Worm (Caenorhabditis elegans) whole organism, late embryonic: ENCODE measurements around the gene Y82E9BR.5.

Experiments used
- C08G9.2 ChIP-seq: sonication (generic microtip); optimal IDR thresholded peaks from 2 replicates; lab custom pipeline; 2016; ENCODE audit warnings: mild to moderate bottlenecking, missing genetic modification characterization, moderate library complexity, missing compliant biosample characterization
- C38D4.7 ChIP-seq: fragments of 200-800 bp; sonication (Bioruptor generic); optimal IDR thresholded peaks from 2 replicates; lab custom pipeline; 2018; ENCODE audit warnings: mild to moderate bottlenecking, missing genetic modification characterization, moderate library complexity, missing compliant biosample characterization
- K09A11.1 ChIP-seq: sonication (generic microtip); optimal IDR thresholded peaks from 2 replicates; lab custom pipeline; 2017; ENCODE audit warnings: antibody characterized with exemption, mild to moderate bottlenecking, missing genetic modification characterization, missing compliant biosample characterization; ENCODE audit not compliant: insufficient read depth
- T23F11.4 ChIP-seq: fragments of 200-800 bp; sonication (Bioruptor generic); optimal IDR thresholded peaks from 2 replicates; lab custom pipeline; 2018; ENCODE audit warnings: mild to moderate bottlenecking, missing genetic modification characterization, missing compliant biosample characterization
- Y22D7AL.16 ChIP-seq: sonication (generic microtip); optimal IDR thresholded peaks from 2 replicates; lab custom pipeline; 2016; ENCODE audit warnings: missing genetic modification characterization, missing compliant biosample characterization
- ahr-1 ChIP-seq: sonication (generic microtip); optimal IDR thresholded peaks from 2 replicates; lab custom pipeline; 2016; ENCODE audit warnings: missing genetic modification characterization, missing compliant biosample characterization
- ceh-14 ChIP-seq: sonication (generic microtip); optimal IDR thresholded peaks from 2 replicates; lab custom pipeline; 2016; ENCODE audit warnings: missing genotype, missing genetic modification characterization, missing compliant biosample characterization
- ceh-19 ChIP-seq: fragments of 200-800 bp; sonication (Bioruptor generic); optimal IDR thresholded peaks from 2 replicates; lab custom pipeline; 2018; ENCODE audit warnings: mild to moderate bottlenecking, missing genetic modification characterization, missing compliant biosample characterization
- ceh-22 ChIP-seq: sonication (generic microtip); optimal IDR thresholded peaks from 2 replicates; lab custom pipeline; 2017; ENCODE audit warnings: missing biosample characterization, missing genetic modification characterization
- ceh-24 ChIP-seq: sonication (generic microtip); optimal IDR thresholded peaks from 2 replicates; lab custom pipeline; 2016; ENCODE audit warnings: mild to moderate bottlenecking, missing genetic modification characterization, missing compliant biosample characterization
- ceh-30 ChIP-seq: fragments of 150-350 bp; optimal IDR thresholded peaks from 2 replicates; lab custom pipeline; 2014; ENCODE audit warnings: missing biosample characterization, missing genetic modification characterization
- ceh-34 ChIP-seq: sonication (generic microtip); optimal IDR thresholded peaks from 2 replicates; lab custom pipeline; 2016; ENCODE audit warnings: mild to moderate bottlenecking, missing genetic modification characterization, missing compliant biosample characterization
- ceh-6 ChIP-seq: fragments of 200-800 bp; sonication (Bioruptor generic); optimal IDR thresholded peaks from 2 replicates; lab custom pipeline; 2018; ENCODE audit warnings: mild to moderate bottlenecking, missing genetic modification characterization, missing compliant biosample characterization
- dmd-4 ChIP-seq: sonication (generic microtip); optimal IDR thresholded peaks from 2 replicates; lab custom pipeline; 2016; ENCODE audit warnings: borderline replicate concordance, missing genetic modification characterization, missing compliant biosample characterization
- elt-2 ChIP-seq: sonication (generic microtip); optimal IDR thresholded peaks from 2 replicates; lab custom pipeline; 2016; ENCODE audit warnings: missing genetic modification reagents, missing genetic modification characterization, missing compliant biosample characterization
- ets-4 ChIP-seq: sonication (generic microtip); optimal IDR thresholded peaks from 2 replicates; lab custom pipeline; 2016; ENCODE audit warnings: missing genetic modification characterization, missing compliant biosample characterization
- fax-1 ChIP-seq: sonication (generic microtip); optimal IDR thresholded peaks from 2 replicates; lab custom pipeline; 2016; ENCODE audit warnings: missing genotype, missing genetic modification characterization, missing compliant biosample characterization
- fkh-6 ChIP-seq: sonication (generic microtip); optimal IDR thresholded peaks from 2 replicates; lab custom pipeline; 2016; ENCODE audit warnings: missing genetic modification characterization, missing compliant biosample characterization
- gmeb-2 ChIP-seq: sonication (generic microtip); optimal IDR thresholded peaks from 2 replicates; lab custom pipeline; 2016; ENCODE audit warnings: missing genetic modification characterization, inconsistent platforms, missing compliant biosample characterization
- hlh-30 ChIP-seq: sonication (generic microtip); optimal IDR thresholded peaks from 2 replicates; lab custom pipeline; 2017; ENCODE audit warnings: antibody characterized with exemption, missing genetic modification characterization, missing compliant biosample characterization; ENCODE audit not compliant: insufficient read depth
- lin-11 ChIP-seq: fragments of 200-800 bp; sonication (Bioruptor generic); optimal IDR thresholded peaks from 2 replicates; lab custom pipeline; 2018; ENCODE audit warnings: mild to moderate bottlenecking, missing genetic modification characterization, missing compliant biosample characterization
- nhr-11 ChIP-seq: fragments of 150-350 bp; optimal IDR thresholded peaks from 2 replicates; lab custom pipeline; 2014; ENCODE audit warnings: missing biosample characterization, missing genetic modification characterization
- npax-4 ChIP-seq: sonication (generic microtip); optimal IDR thresholded peaks from 2 replicates; lab custom pipeline; 2016; ENCODE audit warnings: missing genetic modification characterization, missing compliant biosample characterization
- pag-3 ChIP-seq: sonication (generic microtip); optimal IDR thresholded peaks from 2 replicates; lab custom pipeline; 2016; ENCODE audit warnings: missing compliant biosample characterization, missing genetic modification characterization, borderline replicate concordance
- pax-1 ChIP-seq: fragments of 150-350 bp; optimal IDR thresholded peaks from 2 replicates; lab custom pipeline; 2014; ENCODE audit warnings: missing biosample characterization, missing genetic modification characterization
- pha-2 ChIP-seq: sonication (generic microtip); optimal IDR thresholded peaks from 2 replicates; lab custom pipeline; 2017; ENCODE audit warnings: mild to moderate bottlenecking, missing genetic modification characterization, missing compliant biosample characterization
- ref-2 ChIP-seq: sonication (generic microtip); optimal IDR thresholded peaks from 2 replicates; lab custom pipeline; 2016; ENCODE audit warnings: missing genetic modification characterization, missing compliant biosample characterization
- rnt-1 ChIP-seq: sonication (generic microtip); optimal IDR thresholded peaks from 2 replicates; lab custom pipeline; 2016; ENCODE audit warnings: missing genetic modification characterization, missing compliant biosample characterization
- sox-2 ChIP-seq: fragments of 200-800 bp; sonication (Bioruptor generic); IDR thresholded peaks from 2 replicates; pipeline ENCODE4 v1.3.6; 2022; ENCODE audit warnings: missing genetic modification reagents, missing genetic modification characterization, missing compliant biosample characterization
- sox-4 ChIP-seq: sonication (generic microtip); optimal IDR thresholded peaks from 2 replicates; lab custom pipeline; 2017; ENCODE audit warnings: mild to moderate bottlenecking, missing genetic modification characterization, inconsistent platforms, missing compliant biosample characterization
- syd-9 ChIP-seq: sonication (generic microtip); optimal IDR thresholded peaks from 2 replicates; lab custom pipeline; 2016; ENCODE audit warnings: mild to moderate bottlenecking, missing genetic modification characterization, moderate library complexity, missing compliant biosample characterization
- tbx-2 ChIP-seq: sonication (generic microtip); optimal IDR thresholded peaks from 2 replicates; lab custom pipeline; 2016; ENCODE audit warnings: missing genetic modification characterization, missing compliant biosample characterization
- tbx-7 ChIP-seq: sonication (generic microtip); optimal IDR thresholded peaks from 2 replicates; lab custom pipeline; 2016; ENCODE audit warnings: missing genotype, missing genetic modification characterization, missing compliant biosample characterization
- ttx-3 ChIP-seq: sonication (generic microtip); optimal IDR thresholded peaks from 2 replicates; lab custom pipeline; 2016; ENCODE audit warnings: missing genetic modification reagents, missing genetic modification characterization, missing compliant biosample characterization
- unc-55 ChIP-seq: sonication (generic microtip); optimal IDR thresholded peaks from 2 replicates; lab custom pipeline; 2017; ENCODE audit warnings: missing biosample characterization, missing genetic modification reagents, missing genetic modification characterization
- zip-5 ChIP-seq: sonication (generic microtip); optimal IDR thresholded peaks from 2 replicates; lab custom pipeline; 2016; ENCODE audit warnings: missing genetic modification characterization, missing compliant biosample characterization

Gene Y82E9BR.5

ce11 chrIII:1413125-1413837 is 29.1 kb downstream of the Y82E9BR.5 start:
- TF ChIP-seq ceh-24 (tag; lab: Kevin White, UChicago) (no peak), ceh-34 (tag; lab: Kevin White, UChicago) (no peak), ceh-22 (no peak), pax-1 (tag; lab: Kevin White, UChicago) (no peak), elt-2 (tag; lab: Kevin White, UChicago) (no peak), C08G9.2 (tag; lab: Kevin White, UChicago) (no peak), ref-2 (tag; lab: Kevin White, UChicago) (no peak), zip-5 (tag; lab: Kevin White, UChicago) (no peak), C38D4.7 (no peak), nhr-11 (tag; lab: Kevin White, UChicago) (no peak), tbx-2 (tag; lab: Kevin White, UChicago) (no peak), K09A11.1 (tag; lab: Kevin White, UChicago) (no peak), rnt-1 (tag; lab: Kevin White, UChicago) (no peak), T23F11.4 (no peak)

- no peak for TF ChIP-seq pax-1 (tag; lab: Kevin White, UChicago)
- TF ChIP-seq ceh-14, result no peak
- TF ChIP-seq hlh-30 (tag; lab: Kevin White, UChicago), result no peak
- TF ChIP-seq ceh-19 (GFP tag; lab: Kevin White, UChicago), result no peak
- TF ChIP-seq ets-4 (tag; lab: Kevin White, UChicago), result no peak
- no peak for TF ChIP-seq pag-3 (tag; lab: Kevin White, UChicago)
- no peak for TF ChIP-seq ahr-1 (tag; lab: Kevin White, UChicago)
- no peak for TF ChIP-seq lin-11 (tag; lab: Kevin White, UChicago)
- TF ChIP-seq ceh-34 (tag; lab: Kevin White, UChicago), result no peak
- no peak for TF ChIP-seq dmd-4
- TF ChIP-seq syd-9 (tag; lab: Kevin White, UChicago), result no peak
- no peak for TF ChIP-seq pha-2 (tag; lab: Kevin White, UChicago)
- TF ChIP-seq npax-4 (tag; lab: Kevin White, UChicago), result no peak
These were observed 29.9 kb downstream of the Y82E9BR.5 start, which contains the start of gene Y82E9BR.14 for ce11 chrIII:1413890-1414613. Gene Y82E9BR.14, minus strand, starts transcription at chrIII:1414116.

ce11 chrIII:1416571-1416970 is 32.4 kb downstream of the Y82E9BR.5 start:
- no peak for TF ChIP-seq sox-4 (tag; lab: Kevin White, UChicago)
- no peak for TF ChIP-seq fax-1 (tag; lab: Kevin White, UChicago)
- no peak for TF ChIP-seq rnt-1 (tag; lab: Kevin White, UChicago)
- TF ChIP-seq tbx-7 (tag; lab: Kevin White, UChicago), result no peak
- TF ChIP-seq zip-5 (tag; lab: Kevin White, UChicago), result no peak
- no peak for TF ChIP-seq Y22D7AL.16 (tag; lab: Kevin White, UChicago)
- TF ChIP-seq K09A11.1 (tag; lab: Kevin White, UChicago), result no peak
- no peak for TF ChIP-seq ttx-3 (tag; lab: Kevin White, UChicago)
- no peak for TF ChIP-seq sox-2 (GFP tag; lab: Robert Waterston, UW)
- no peak for TF ChIP-seq hlh-30 (tag; lab: Kevin White, UChicago)
- no peak for TF ChIP-seq fkh-6 (tag; lab: Kevin White, UChicago)
- TF ChIP-seq T23F11.4, result no peak
- no peak for TF ChIP-seq unc-55

- TF ChIP-seq ceh-6, result no peak
- no peak for TF ChIP-seq ceh-30 (tag; lab: Kevin White, UChicago)
- TF ChIP-seq gmeb-2, result no peak
- no peak for TF ChIP-seq pag-3 (tag; lab: Kevin White, UChicago)
These were observed 32.9 kb downstream of the Y82E9BR.5 start, which contains the start of gene elc-1 for ce11 chrIII:1417090-1417489. Gene elc-1, minus strand, starts transcription at chrIII:1417190.
